Fruit fly (Drosophila melanogaster) whole organism, embryonic: ENCODE data around the gene ssp3.

Experiments
- Atf6 ChIP-seq: fragments of 200-800 bp; sonication (Bioruptor generic); IDR thresholded peaks from 2 replicates; pipeline ENCODE4 v1.3.6; 2022; ENCODE audit warnings: missing biosample characterization, missing genetic modification characterization
- CG10321 ChIP-seq: fragments of 200-800 bp; sonication (Bioruptor generic); IDR thresholded peaks from 2 replicates; pipeline ENCODE4 v1.3.6; 2022; ENCODE audit warnings: missing biosample characterization, missing genetic modification characterization
- CG10431 ChIP-seq: fragments of 200-800 bp; sonication (Bioruptor generic); optimal IDR thresholded peaks from 3 replicates; lab custom pipeline; 2018; ENCODE audit warnings: missing biosample characterization, mild to moderate bottlenecking, missing genetic modification characterization
- CG10654 ChIP-seq: fragments of 200-800 bp; sonication (Bioruptor generic); optimal IDR thresholded peaks from 2 replicates; lab custom pipeline; 2016; ENCODE audit warnings: missing biosample characterization, missing genetic modification characterization
- CG12769 ChIP-seq: fragments of 200-800 bp; sonication (Bioruptor generic); optimal IDR thresholded peaks from 2 replicates; lab custom pipeline; 2019; ENCODE audit warnings: missing biosample characterization, mild to moderate bottlenecking, missing genetic modification characterization, moderate library complexity
- CG13424 ChIP-seq: fragments of 200-800 bp; sonication (Bioruptor generic); optimal IDR thresholded peaks from 2 replicates; lab custom pipeline; 2019; ENCODE audit warnings: missing biosample characterization, mild to moderate bottlenecking, missing genetic modification characterization, moderate library complexity
- CG13624 ChIP-seq: fragments of 200-800 bp; sonication (Bioruptor generic); optimal IDR thresholded peaks from 2 replicates; lab custom pipeline; 2016; ENCODE audit warnings: missing biosample characterization, missing genetic modification characterization
- CG13775 ChIP-seq: fragments of 200-800 bp; sonication (Bioruptor generic); optimal IDR thresholded peaks from 3 replicates; lab custom pipeline; 2017; ENCODE audit warnings: missing biosample characterization, mild to moderate bottlenecking, missing genetic modification characterization
- CG14667 ChIP-seq: fragments of 200-800 bp; sonication (Bioruptor generic); IDR thresholded peaks from 2 replicates; pipeline ENCODE4 v1.3.6; 2022; ENCODE audit warnings: missing biosample characterization, missing genetic modification characterization
- CG14860 ChIP-seq: fragments of 200-800 bp; sonication (Bioruptor generic); IDR thresholded peaks from 3 replicates; pipeline ENCODE4 v1.3.6; 2022; ENCODE audit warnings: missing biosample characterization, missing genetic modification characterization; ENCODE audit not compliant: partially characterized antibody
- CG15479 ChIP-seq: fragments of 200-800 bp; sonication (Bioruptor generic); optimal IDR thresholded peaks from 3 replicates; lab custom pipeline; 2019; ENCODE audit warnings: missing biosample characterization, mild to moderate bottlenecking, missing genetic modification characterization, moderate library complexity
- CG30020 ChIP-seq: fragments of 200-800 bp; optimal IDR thresholded peaks from 2 replicates; lab custom pipeline; 2019; ENCODE audit warnings: missing biosample characterization, mild to moderate bottlenecking, missing genetic modification characterization, moderate library complexity
- CG32772 ChIP-seq: fragments of 200-800 bp; sonication (Bioruptor generic); IDR thresholded peaks from 2 replicates; pipeline ENCODE4 v1.3.6; 2022; ENCODE audit warnings: missing biosample characterization, missing genetic modification characterization
- CG4282 ChIP-seq: fragments of 200-800 bp; sonication (Bioruptor generic); optimal IDR thresholded peaks from 2 replicates; lab custom pipeline; 2016; ENCODE audit warnings: missing biosample characterization, missing genetic modification characterization
- CG6175 ChIP-seq: fragments of 200-800 bp; sonication (Bioruptor generic); IDR thresholded peaks from 3 replicates; pipeline ENCODE4 v1.3.6; 2022; ENCODE audit warnings: missing biosample characterization, missing genetic modification characterization
- CG6813 ChIP-seq: fragments of 200-800 bp; sonication (Bioruptor generic); optimal IDR thresholded peaks from 2 replicates; lab custom pipeline; 2017; ENCODE audit warnings: missing biosample characterization, missing genetic modification characterization, mild to moderate bottlenecking, moderate library complexity, missing genetic modification reagents
- CG7357 ChIP-seq: fragments of 200-800 bp; sonication (Bioruptor generic); IDR thresholded peaks from 3 replicates; pipeline ENCODE4 v1.3.6; 2022; ENCODE audit warnings: missing biosample characterization, missing genetic modification characterization
- CG8478 ChIP-seq: fragments of >200 bp; optimal IDR thresholded peaks from 2 replicates; lab custom pipeline; 2018
- CG9876 ChIP-seq: fragments of 200-800 bp; sonication (Bioruptor generic); optimal IDR thresholded peaks from 2 replicates; lab custom pipeline; 2016; ENCODE audit warnings: missing biosample characterization, missing genetic modification characterization
- D19B ChIP-seq: fragments of 200-800 bp; sonication (Bioruptor generic); optimal IDR thresholded peaks from 2 replicates; lab custom pipeline; 2017; ENCODE audit warnings: missing biosample characterization, mild to moderate bottlenecking, missing genetic modification characterization
- Dek ChIP-seq: fragments of 200-800 bp; sonication (Bioruptor generic); optimal IDR thresholded peaks from 3 replicates; lab custom pipeline; 2019; ENCODE audit warnings: missing biosample characterization, mild to moderate bottlenecking, missing genetic modification characterization, moderate library complexity
- Doc2 ChIP-seq: fragments of 200-800 bp; sonication (Bioruptor generic); IDR thresholded peaks from 2 replicates; pipeline ENCODE4 v1.3.6; 2022; ENCODE audit warnings: missing biosample characterization, missing genetic modification characterization
- Dp ChIP-seq: fragments of 200-800 bp; sonication (Bioruptor generic); optimal IDR thresholded peaks from 2 replicates; lab custom pipeline; 2018; ENCODE audit warnings: missing biosample characterization, mild to moderate bottlenecking, missing genetic modification characterization, moderate library complexity
- E2f2 ChIP-seq: fragments of 200-800 bp; sonication (Bioruptor generic); IDR thresholded peaks from 2 replicates; pipeline ENCODE4 v1.3.6; 2022; ENCODE audit warnings: missing biosample characterization, missing genetic modification characterization
- H15 ChIP-seq: fragments of 200-800 bp; sonication (Bioruptor generic); IDR thresholded peaks from 3 replicates; pipeline ENCODE4 v1.3.6; 2022; ENCODE audit warnings: missing biosample characterization, missing genetic modification characterization
- Hr78 ChIP-seq, 2 experiments: fragments of 200-800 bp in 1 of 2; fragments of >200 bp in 1 of 2; sonication (Bioruptor generic) in 1 of 2; optimal IDR thresholded peaks; 2 replicates each; lab custom pipeline; 2017 to 2019; ENCODE audit warnings: missing biosample characterization in 2 of 2, missing genetic modification characterization in 2 of 2, mild to moderate bottlenecking in 1 of 2, moderate library complexity in 1 of 2
- MESR4 ChIP-seq: fragments of 200-800 bp; sonication (Bioruptor generic); optimal IDR thresholded peaks from 2 replicates; lab custom pipeline; 2018; ENCODE audit warnings: missing biosample characterization, mild to moderate bottlenecking, missing genetic modification characterization, moderate library complexity
- Rx ChIP-seq: fragments of 200-800 bp; sonication (Bioruptor generic); IDR thresholded peaks from 2 replicates; pipeline ENCODE4 v1.3.6; 2022; ENCODE audit warnings: missing biosample characterization, missing genetic modification characterization
- Side ChIP-seq: fragments of 200-800 bp; sonication (Bioruptor generic); optimal IDR thresholded peaks from 2 replicates; lab custom pipeline; 2016; ENCODE audit warnings: missing biosample characterization, missing genetic modification characterization
- Sox102F ChIP-seq: fragments of 200-800 bp; sonication (Bioruptor generic); optimal IDR thresholded peaks from 2 replicates; lab custom pipeline; 2018; ENCODE audit warnings: missing biosample characterization, mild to moderate bottlenecking, missing genetic modification characterization, moderate library complexity
- Sry-β ChIP-seq: fragments of 200-800 bp; sonication (Bioruptor generic); optimal IDR thresholded peaks from 2 replicates; lab custom pipeline; 2018; ENCODE audit warnings: missing biosample characterization, mild to moderate bottlenecking, missing genetic modification characterization, moderate library complexity
- Xbp1 ChIP-seq: fragments of 200-800 bp; sonication (Bioruptor generic); optimal IDR thresholded peaks from 3 replicates; lab custom pipeline; 2016; ENCODE audit warnings: missing biosample characterization, mild to moderate bottlenecking, missing genetic modification characterization
- al ChIP-seq: fragments of 200-800 bp; sonication (Bioruptor generic); IDR thresholded peaks from 2 replicates; pipeline ENCODE4 v1.3.6; 2022; ENCODE audit warnings: missing biosample characterization, missing genetic modification characterization
- aop ChIP-seq: fragments of 200-800 bp; sonication (Bioruptor generic); IDR thresholded peaks from 2 replicates; pipeline ENCODE4 v1.3.6; 2022; ENCODE audit warnings: missing biosample characterization, missing genetic modification characterization
- ash1 ChIP-seq: fragments of 200-800 bp; sonication (Bioruptor generic); optimal IDR thresholded peaks from 2 replicates; lab custom pipeline; 2018; ENCODE audit warnings: missing biosample characterization, mild to moderate bottlenecking, missing genetic modification characterization
- ci ChIP-seq: fragments of 200-800 bp; sonication (Bioruptor generic); IDR thresholded peaks from 3 replicates; pipeline ENCODE4 v1.3.6; 2022; ENCODE audit warnings: missing biosample characterization, missing genetic modification characterization
- dati ChIP-seq: fragments of 200-800 bp; sonication (Bioruptor generic); IDR thresholded peaks from 2 replicates; pipeline ENCODE4 v1.3.6; 2022; ENCODE audit warnings: missing biosample characterization, missing genetic modification characterization
- dm ChIP-seq: fragments of 200-800 bp; sonication (Bioruptor generic); optimal IDR thresholded peaks from 3 replicates; lab custom pipeline; 2016; ENCODE audit warnings: missing biosample characterization, missing genetic modification characterization
- grau ChIP-seq: fragments of 200-800 bp; optimal IDR thresholded peaks from 3 replicates; lab custom pipeline; 2019; ENCODE audit warnings: missing biosample characterization, mild to moderate bottlenecking, missing genetic modification characterization, moderate library complexity
- inv ChIP-seq: fragments of 200-800 bp; sonication (Bioruptor generic); IDR thresholded peaks from 2 replicates; pipeline ENCODE4 v1.3.6; 2022; ENCODE audit warnings: missing biosample characterization, missing genetic modification characterization; ENCODE audit not compliant: partially characterized antibody
- kni ChIP-seq: fragments of 200-800 bp; sonication (Bioruptor generic); optimal IDR thresholded peaks from 3 replicates; lab custom pipeline; 2017; ENCODE audit warnings: mild to moderate bottlenecking, missing biosample characterization, missing genetic modification reagents, missing genetic modification characterization
- pfk ChIP-seq: fragments of 200-800 bp; sonication (Bioruptor generic); optimal IDR thresholded peaks from 2 replicates; lab custom pipeline; 2018; ENCODE audit warnings: missing biosample characterization, mild to moderate bottlenecking, missing genetic modification characterization, moderate library complexity
- prd ChIP-seq, 3 experiments: fragments of >200 bp in 2 of 3; fragments of 200-800 bp in 1 of 3; sonication (Bioruptor generic) in 1 of 3; optimal IDR thresholded peaks in 2 of 3; IDR thresholded peaks in 1 of 3; 2 replicates in 2 of 3; 3 replicates in 1 of 3; pipeline versions ENCODE4 v1.3.6 to Lab custom; 2017 to 2022; ENCODE audit warnings: missing biosample characterization in 1 of 3, missing genetic modification characterization in 1 of 3
- run ChIP-seq: fragments of 200-800 bp; sonication (Bioruptor generic); optimal IDR thresholded peaks from 3 replicates; lab custom pipeline; 2018; ENCODE audit warnings: missing biosample characterization, mild to moderate bottlenecking, missing genetic modification characterization
- sim ChIP-seq: fragments of 200-800 bp; sonication (Bioruptor generic); IDR thresholded peaks from 2 replicates; pipeline ENCODE4 v1.3.6; 2022; ENCODE audit warnings: missing biosample characterization, missing genetic modification characterization
- slbo ChIP-seq: fragments of 200-800 bp; sonication (Bioruptor generic); IDR thresholded peaks from 2 replicates; pipeline ENCODE4 v1.3.6; 2022; ENCODE audit warnings: missing biosample characterization, missing genetic modification characterization
- stc ChIP-seq: fragments of 200-800 bp; sonication (Bioruptor generic); IDR thresholded peaks from 2 replicates; pipeline ENCODE4 v1.3.6; 2022; ENCODE audit warnings: missing biosample characterization, missing genetic modification characterization
- tgo ChIP-seq: fragments of 200-800 bp; sonication (Bioruptor generic); IDR thresholded peaks from 3 replicates; pipeline ENCODE4 v1.3.6; 2022; ENCODE audit warnings: missing biosample characterization, missing genetic modification characterization
- vfl ChIP-seq: fragments of 200-800 bp; sonication (Bioruptor generic); optimal IDR thresholded peaks from 2 replicates; lab custom pipeline; 2016; ENCODE audit warnings: missing biosample characterization, missing genetic modification characterization
- zen ChIP-seq: fragments of 200-800 bp; sonication (Bioruptor generic); optimal IDR thresholded peaks from 3 replicates; lab custom pipeline; 2018; ENCODE audit warnings: missing biosample characterization, mild to moderate bottlenecking, missing genetic modification characterization, moderate library complexity
- zen2 ChIP-seq: fragments of 200-800 bp; sonication (Bioruptor generic); IDR thresholded peaks from 3 replicates; pipeline ENCODE4 v1.3.6; 2022; ENCODE audit warnings: missing biosample characterization, missing genetic modification characterization; ENCODE audit not compliant: partially characterized antibody

ssp3 gene

DNA sequence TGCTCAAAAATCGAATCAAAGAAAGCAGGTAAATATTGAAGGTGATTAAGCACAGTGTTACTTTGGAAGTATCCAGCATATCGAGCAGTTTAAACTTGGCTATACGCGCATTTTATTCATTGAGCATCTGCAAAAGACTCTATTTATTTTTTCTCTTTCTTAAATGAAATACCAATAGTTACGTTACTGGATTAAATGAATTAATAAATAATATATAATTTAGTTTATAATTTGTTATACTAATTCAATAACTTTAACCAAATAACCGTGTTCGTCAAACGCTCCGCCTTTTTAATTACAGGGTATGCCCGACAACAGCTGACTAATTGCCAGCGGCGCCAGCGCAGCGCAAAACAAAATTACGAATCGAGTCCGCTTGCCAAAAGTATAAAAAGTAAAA is 23.1 kb upstream of the ssp3 start (continued):
- TF ChIP-seq CG14667 (peak; percentile 29; the same call in 1 of the 2 replicates), CG6813 (GFP tag; lab: Kevin White, UChicago) (peak; percentile 34), pfk (GFP tag; lab: Kevin White, UChicago) (no peak), zen2 (no peak), aop (GFP tag; lab: Robert Waterston, UW) (no peak), Atf6 (peak; percentile 75), tgo (GFP tag; lab: Robert Waterston, UW) (peak; percentile 65), inv (GFP tag; lab: Robert Waterston, UW) (no peak), prd (optimal IDR thresholded peaks at IDR 0.05; lab: Kevin White, UChicago) (no peak), prd (GFP tag; IDR thresholded peaks at IDR 0.05; lab: Robert Waterston, UW) (peak; percentile 48; the same call in 2 of the 3 replicates), CG32772 (peak; percentile 40; the same call in 1 of the 2 replicates), CG4282 (GFP tag; lab: Kevin White, UChicago) (no peak), Xbp1 (GFP tag; lab: Kevin White, UChicago) (no peak), vfl (GFP tag; lab: Kevin White, UChicago) (no peak), CG30020 (tag; lab: Kevin White, UChicago) (no peak), ash1 (GFP tag; lab: Kevin White, UChicago) (no peak), ci (GFP tag; lab: Robert Waterston, UW) (no peak), CG13624 (GFP tag; lab: Kevin White, UChicago) (no peak), MESR4 (GFP tag; lab: Kevin White, UChicago) (no peak), slbo (GFP tag; lab: Robert Waterston, UW) (peak; percentile 78), CG14860 (GFP tag; lab: Robert Waterston, UW) (no peak), CG10654 (GFP tag; lab: Kevin White, UChicago) (no peak), CG7357 (GFP tag; lab: Robert Waterston, UW) (0 out of 3 replicates have a peak, but pooled peaks have one; percentile 13), E2f2 (GFP tag; lab: Robert Waterston, UW) (peak; percentile 33; the same call in 1 of the 2 replicates), Dek (peak; percentile 34), Sry-β (GFP tag; lab: Kevin White, UChicago) (no peak), CG13775 (GFP tag; lab: Kevin White, UChicago) (peak; percentile 24), CG12769 (tag; lab: Kevin White, UChicago) (no peak), CG6175 (GFP tag; lab: Robert Waterston, UW) (no peak), Rx (GFP tag; lab: Robert Waterston, UW) (no peak), H15 (peak; percentile 11; the same call in 1 of the 3 replicates), D19B (GFP tag; lab: Kevin White, UChicago) (peak; percentile 82), al (peak; percentile 49; the same call in 1 of the 2 replicates), CG8478 (lab: Kevin White, UChicago) (no peak), Sox102F (peak; percentile 31), zen (tag; lab: Kevin White, UChicago) (no peak), dati (GFP tag; lab: Robert Waterston, UW) (no peak; the same call in 1 of the 2 replicates), sim (no peak), Side (GFP tag; lab: Kevin White, UChicago) (no peak), stc (GFP tag; lab: Robert Waterston, UW) (peak; percentile 63), kni (GFP tag; lab: Kevin White, UChicago) (no peak), grau (tag; lab: Kevin White, UChicago) (peak; percentile 62), CG10431 (GFP tag; lab: Kevin White, UChicago) (no peak), Hr78 (GFP tag; optimal IDR thresholded peaks at IDR 0.05; lab: Kevin White, UChicago) (no peak), run (tag; lab: Kevin White, UChicago) (no peak), CG13424 (tag; lab: Kevin White, UChicago) (peak; percentile 19), Doc2 (no peak), CG15479 (no peak), dm (GFP tag; lab: Kevin White, UChicago) (no peak), CG9876 (GFP tag; lab: Kevin White, UChicago) (no peak), Dp (GFP tag; lab: Kevin White, UChicago) (no peak), CG10321 (no peak)
